Worm (Caenorhabditis elegans) whole organism, L4/young adult: ENCODE data around the gene cec-4.

Source experiments
- W03F9.2 ChIP-seq: fragments of 150-350 bp; optimal IDR thresholded peaks from 2 replicates; lab custom pipeline; 2014; ENCODE audit warnings: missing biosample characterization, missing genetic modification characterization
- dao-5 ChIP-seq: sonication (generic microtip); optimal IDR thresholded peaks from 2 replicates; lab custom pipeline; 2016; ENCODE audit warnings: missing genotype, missing genetic modification characterization, moderate library complexity, missing compliant biosample characterization
- him-1 ChIP-seq: sonication (generic microtip); optimal IDR thresholded peaks from 2 replicates; lab custom pipeline; 2016; ENCODE audit warnings: missing genotype, missing genetic modification reagents, missing genetic modification characterization, missing compliant biosample characterization

DNA sequence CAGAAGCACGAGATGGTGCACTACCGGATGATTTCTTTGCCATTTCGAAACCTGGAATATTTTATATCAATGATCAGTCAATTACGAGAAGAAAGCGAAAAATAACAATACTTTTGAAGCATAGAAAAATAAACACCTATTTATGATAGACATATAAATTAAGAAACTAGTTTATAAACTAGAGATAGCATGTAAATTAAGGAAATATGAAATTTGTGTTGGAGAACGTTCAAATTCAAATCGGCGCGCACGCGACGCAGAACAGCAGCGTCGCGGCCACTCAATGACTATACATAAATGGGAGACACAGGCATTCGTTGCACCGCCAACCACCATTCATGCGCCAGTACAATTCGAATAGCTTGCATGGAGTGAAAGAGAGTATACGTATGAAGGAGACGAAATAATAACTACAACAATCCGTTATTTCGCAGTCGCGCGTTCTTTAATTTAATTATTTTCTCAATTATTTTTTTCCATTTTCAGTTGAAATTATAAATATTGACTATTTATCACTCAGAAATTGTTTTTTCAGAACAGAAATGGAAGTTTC, 4.6 kb downstream of the cec-4 start, which contains the start of the genes cec-5 and nol-10:
- TF ChIP-seq him-1, result no peak
- TF ChIP-seq dao-5 (tag; lab: Kevin White, UChicago), result no peak
- TF ChIP-seq W03F9.2 (tag; lab: Kevin White, UChicago), result peak; percentile 95
